Worm (Caenorhabditis elegans) whole organism, mixed stage, embryonic: ENCODE measurements around the gene flp-5.

ENCODE experiments used
- M03D4.4 ChIP-seq: sonication (generic microtip); optimal IDR thresholded peaks from 2 replicates; lab custom pipeline; 2017; ENCODE audit warnings: mild to moderate bottlenecking, missing genetic modification characterization, missing compliant biosample characterization
- blmp-1 ChIP-seq: fragments of 150-350 bp; optimal IDR thresholded peaks from 2 replicates; lab custom pipeline; 2014; ENCODE audit warnings: missing biosample characterization, missing genetic modification characterization
- lin-13 ChIP-seq: fragments of 150-350 bp; optimal IDR thresholded peaks from 2 replicates; lab custom pipeline; 2014; ENCODE audit warnings: missing biosample characterization, missing genetic modification characterization
- lsy-2 ChIP-seq: fragments of 150-350 bp; optimal IDR thresholded peaks from 2 replicates; lab custom pipeline; 2014; ENCODE audit warnings: missing biosample characterization, missing genetic modification characterization
- mab-5 ChIP-seq: fragments of 150-350 bp; optimal IDR thresholded peaks from 2 replicates; lab custom pipeline; 2014; ENCODE audit warnings: missing biosample characterization, missing genetic modification characterization
- nhr-12 ChIP-seq: fragments of 150-350 bp; optimal IDR thresholded peaks from 2 replicates; lab custom pipeline; 2014; ENCODE audit warnings: missing biosample characterization, missing genetic modification characterization
- nhr-28 ChIP-seq: fragments of 150-350 bp; optimal IDR thresholded peaks from 2 replicates; lab custom pipeline; 2014; ENCODE audit warnings: missing biosample characterization, missing genetic modification characterization
- nhr-76 ChIP-seq: sonication (generic microtip); optimal IDR thresholded peaks from 2 replicates; lab custom pipeline; 2017; ENCODE audit warnings: missing biosample characterization, missing genetic modification characterization
- pha-4 ChIP-seq: fragments of 150-350 bp; optimal IDR thresholded peaks from 2 replicates; lab custom pipeline; 2018; ENCODE audit warnings: missing biosample characterization, missing genetic modification reagents, missing genetic modification characterization
- unc-120 ChIP-seq: sonication (generic microtip); optimal IDR thresholded peaks from 2 replicates; lab custom pipeline; 2017; ENCODE audit warnings: missing genetic modification characterization, missing compliant biosample characterization; ENCODE audit not compliant: poor library complexity, severe bottlenecking
- unc-39 ChIP-seq: fragments of 150-350 bp; optimal IDR thresholded peaks from 2 replicates; lab custom pipeline; 2014; ENCODE audit warnings: missing biosample characterization, missing genetic modification characterization

- TF ChIP-seq unc-120 (no peak), unc-39 (tag; lab: Kevin White, UChicago) (no peak), lin-13 (tag; lab: Kevin White, UChicago) (no peak), lsy-2 (tag; lab: Kevin White, UChicago) (no peak), nhr-28 (no peak), blmp-1 (tag; lab: Kevin White, UChicago) (no peak), nhr-76 (no peak), pha-4 (tag; lab: Kevin White, UChicago) (no peak), mab-5 (tag; lab: Kevin White, UChicago) (no peak), nhr-12 (tag; lab: Kevin White, UChicago) (no peak), M03D4.4 (tag; lab: Kevin White, UChicago) (no peak)
Measured at ce11 chrX:8570997-8571517, 43.0 kb downstream of the flp-5 start, which contains the start of gene jmjd-3.1.
